Fruit fly (Drosophila melanogaster): ENCODE data around the gene Fkbp39.

Gene Fkbp39

DNA sequence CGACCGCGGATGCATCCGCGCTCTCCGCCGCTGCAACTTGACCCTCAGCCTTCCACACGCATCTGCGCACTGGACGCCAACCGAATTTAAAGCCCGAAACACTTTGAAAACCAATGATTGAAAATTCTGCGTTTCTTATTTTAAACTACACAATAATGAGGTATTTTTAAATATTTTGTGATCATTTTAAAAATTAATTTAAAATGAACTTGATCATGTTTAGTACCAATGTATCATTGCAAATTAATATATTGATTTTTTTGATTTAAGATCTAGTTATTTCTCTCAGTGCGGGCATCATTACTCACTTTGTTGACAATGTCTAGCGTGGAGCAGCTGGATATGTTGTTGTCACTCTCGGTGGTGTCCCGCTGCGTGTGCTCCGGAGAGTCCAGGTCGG is 33.9 kb upstream of the Fkbp39 start (continued):
- no peak for TF ChIP-seq luna (GFP tag; optimal IDR thresholded peaks at IDR 0.05)
- TF ChIP-seq CG4328 (GFP tag; optimal IDR thresholded peaks at IDR 0.05) = no peak
- TF ChIP-seq CG8924 (tag; optimal IDR thresholded peaks at IDR 0.05) = peak; percentile 9
- no peak for TF ChIP-seq bbx (GFP tag; IDR thresholded peaks at IDR 0.05; ENCODE audit: partially characterized antibody)
- TF ChIP-seq pho (GFP tag; optimal IDR thresholded peaks at IDR 0.05) = no peak
- TF ChIP-seq ewg (GFP tag; optimal IDR thresholded peaks at IDR 0.05) = peak; percentile 83
- TF ChIP-seq CG13775 (GFP tag; optimal IDR thresholded peaks at IDR 0.05) = no peak
- no peak for TF ChIP-seq zfh2 (GFP tag; optimal IDR thresholded peaks at IDR 0.05)
- peak; percentile 13 for TF ChIP-seq Meics (GFP tag; optimal IDR thresholded peaks at IDR 0.05)
- no peak for TF ChIP-seq crc (GFP tag; optimal IDR thresholded peaks at IDR 0.05)
- TF ChIP-seq CG32767 (GFP tag; IDR thresholded peaks at IDR 0.05) = peak; percentile 9; the same call in 1 of the 2 replicates
- TF ChIP-seq Hsf (GFP tag; optimal IDR thresholded peaks at IDR 0.05) = no peak
- TF ChIP-seq CG14014 (GFP tag; IDR thresholded peaks at IDR 0.05) = peak; percentile 49; the same call in 1 of the 2 replicates
- TF ChIP-seq CG12219 (GFP tag; optimal IDR thresholded peaks at IDR 0.05) = no peak
- TF ChIP-seq CG3838 (GFP tag; optimal IDR thresholded peaks at IDR 0.05) = no peak
- no peak for TF ChIP-seq Awh (GFP tag; IDR thresholded peaks at IDR 0.05)
- no peak for TF ChIP-seq zen2 (GFP tag; IDR thresholded peaks at IDR 0.05; ENCODE audit: partially characterized antibody)
- TF ChIP-seq gfzf (GFP tag; optimal IDR thresholded peaks at IDR 0.05) = no peak
- TF ChIP-seq stc (GFP tag; IDR thresholded peaks at IDR 0.05) = 0 out of 2 replicates have a peak, but pooled peaks have one; percentile 27
- peak; percentile 15 for TF ChIP-seq dmrt11E (tag; optimal IDR thresholded peaks at IDR 0.05)
- no peak for TF ChIP-seq CG16815 (GFP tag; optimal IDR thresholded peaks at IDR 0.05)
- no peak for TF ChIP-seq CG2678 (tag; optimal IDR thresholded peaks at IDR 0.05)
- no peak for TF ChIP-seq CG8089 (GFP tag; optimal IDR thresholded peaks at IDR 0.05)
- TF ChIP-seq Atf-2 (GFP tag; optimal IDR thresholded peaks at IDR 0.05) = no peak
- peak; percentile 11 for TF ChIP-seq Hr3 (GFP tag; optimal IDR thresholded peaks at IDR 0.05)
- TF ChIP-seq pnt (GFP tag; optimal IDR thresholded peaks at IDR 0.05) = no peak
- TF ChIP-seq ro (GFP tag; IDR thresholded peaks at IDR 0.05) = no peak
- TF ChIP-seq CG8388 (GFP tag; optimal IDR thresholded peaks at IDR 0.05) = peak; percentile 64
- no peak for TF ChIP-seq cg (GFP tag; optimal IDR thresholded peaks at IDR 0.05)
- no peak for TF ChIP-seq cwo (GFP tag; optimal IDR thresholded peaks at IDR 0.05)
- no peak for TF ChIP-seq CG12744 (GFP tag; optimal IDR thresholded peaks at IDR 0.05)
- no peak for TF ChIP-seq CG7745 (tag; optimal IDR thresholded peaks at IDR 0.05)
- TF ChIP-seq hbn (GFP tag; IDR thresholded peaks at IDR 0.05; ENCODE audit: partially characterized antibody) = no peak
- TF ChIP-seq cato (GFP tag; optimal IDR thresholded peaks at IDR 0.05; ENCODE audit: borderline replicate concordance) = no peak
- TF ChIP-seq sima (GFP tag; optimal IDR thresholded peaks at IDR 0.05) = no peak
- no peak for TF ChIP-seq CG10565 (GFP tag; optimal IDR thresholded peaks at IDR 0.05)
- no peak for TF ChIP-seq abd-A (tag; optimal IDR thresholded peaks at IDR 0.05)
- TF ChIP-seq pita (GFP tag; optimal IDR thresholded peaks at IDR 0.05) = no peak
- no peak for TF ChIP-seq CG10543 (GFP tag; optimal IDR thresholded peaks at IDR 0.05)
- no peak for TF ChIP-seq Ets97D (GFP tag; optimal IDR thresholded peaks at IDR 0.05)
- TF ChIP-seq so (GFP tag; IDR thresholded peaks at IDR 0.05) = 0 out of 3 replicates have a peak, but pooled peaks have one; percentile 51
- 0 out of 2 replicates have a peak, but pooled peaks have one; percentile 27 for TF ChIP-seq ssp (GFP tag; IDR thresholded peaks at IDR 0.05)
- no peak for TF ChIP-seq CG10654 (GFP tag; optimal IDR thresholded peaks at IDR 0.05)
- TF ChIP-seq Six4 (GFP tag; optimal IDR thresholded peaks at IDR 0.05) = no peak
- no peak for TF ChIP-seq Jarid2 (GFP tag; optimal IDR thresholded peaks at IDR 0.05)
- no peak for TF ChIP-seq gt (GFP tag; IDR thresholded peaks at IDR 0.05)
- TF ChIP-seq Optix (GFP tag; IDR thresholded peaks at IDR 0.05) = no peak
- no peak for TF ChIP-seq Dip2 (GFP tag; IDR thresholded peaks at IDR 0.05)
- TF ChIP-seq CG13894 (tag; optimal IDR thresholded peaks at IDR 0.05) = no peak
- TF ChIP-seq Hand (GFP tag; optimal IDR thresholded peaks at IDR 0.05) = no peak
- TF ChIP-seq CG17359 (tag; optimal IDR thresholded peaks at IDR 0.05) = peak; percentile 45

All from whole organism, embryonic.